Fruit fly (Drosophila melanogaster) whole organism, pupa: ENCODE data around the gene CG3748.
A peak's percentile ranks its signal among the peaks of the same experiment; 100 is the strongest.

Experiments used
- CG13204 ChIP-seq: fragments of 200-800 bp; sonication (Bioruptor generic); optimal IDR thresholded peaks from 2 replicates; lab custom pipeline; 2018; ENCODE audit warnings: missing biosample characterization, mild to moderate bottlenecking, missing genetic modification characterization, moderate library complexity
- CG14655 ChIP-seq: fragments of 200-800 bp; sonication (Bioruptor generic); optimal IDR thresholded peaks from 3 replicates; lab custom pipeline; 2017; ENCODE audit warnings: mild to moderate bottlenecking, missing biosample characterization, missing genetic modification reagents, missing genetic modification characterization
- CG15710 ChIP-seq: fragments of 200-800 bp; sonication (Bioruptor generic); optimal IDR thresholded peaks from 2 replicates; lab custom pipeline; 2018; ENCODE audit warnings: missing biosample characterization, mild to moderate bottlenecking, missing genetic modification characterization, moderate library complexity
- CG32121 ChIP-seq: fragments of 200-800 bp; sonication (Bioruptor generic); IDR thresholded peaks from 2 replicates; pipeline ENCODE4 v1.3.6; 2022; ENCODE audit warnings: missing biosample characterization, missing genetic modification characterization
- CG34367 ChIP-seq: fragments of 200-800 bp; sonication (Bioruptor generic); optimal IDR thresholded peaks from 2 replicates; lab custom pipeline; 2018; ENCODE audit warnings: missing biosample characterization, mild to moderate bottlenecking, missing genetic modification characterization
- CG4496 ChIP-seq: fragments of 200-800 bp; sonication (Bioruptor generic); IDR thresholded peaks from 3 replicates; pipeline ENCODE4 v1.3.6; 2022; ENCODE audit warnings: missing biosample characterization, missing genetic modification characterization
- CG8301 ChIP-seq: fragments of 200-800 bp; sonication (Bioruptor generic); optimal IDR thresholded peaks from 2 replicates; lab custom pipeline; 2018; ENCODE audit warnings: missing biosample characterization, mild to moderate bottlenecking, missing genetic modification characterization
- D1 ChIP-seq: fragments of 200-800 bp; sonication (Bioruptor generic); optimal IDR thresholded peaks from 2 replicates; lab custom pipeline; 2018; ENCODE audit warnings: missing biosample characterization, mild to moderate bottlenecking, missing genetic modification characterization, moderate library complexity
- EcR ChIP-seq: fragments of 200-800 bp; sonication (Bioruptor generic); optimal IDR thresholded peaks from 3 replicates; lab custom pipeline; 2019; ENCODE audit warnings: missing biosample characterization, missing genetic modification characterization, mild to moderate bottlenecking, moderate library complexity, missing genetic modification reagents
- Pif1B ChIP-seq: fragments of 200-800 bp; sonication (Bioruptor generic); optimal IDR thresholded peaks from 3 replicates; lab custom pipeline; 2016; ENCODE audit warnings: missing biosample characterization, missing genetic modification characterization
- Snoo ChIP-seq: fragments of 200-800 bp; sonication (Bioruptor generic); optimal IDR thresholded peaks from 3 replicates; lab custom pipeline; 2017; ENCODE audit warnings: missing biosample characterization, mild to moderate bottlenecking, missing genetic modification characterization, inconsistent platforms
- fd96Ca ChIP-seq: fragments of 200-800 bp; sonication (Bioruptor generic); IDR thresholded peaks from 3 replicates; pipeline ENCODE4 v1.3.6; 2022; ENCODE audit warnings: missing biosample characterization, missing genetic modification characterization
- gl ChIP-seq: fragments of 200-800 bp; sonication (Bioruptor generic); optimal IDR thresholded peaks from 2 replicates; lab custom pipeline; 2018; ENCODE audit warnings: missing biosample characterization, mild to moderate bottlenecking, missing genetic modification characterization
- rn ChIP-seq: fragments of 200-800 bp; sonication (Bioruptor generic); IDR thresholded peaks from 2 replicates; pipeline ENCODE4 v1.3.6; 2022; ENCODE audit warnings: missing biosample characterization, missing genetic modification characterization

- TF ChIP-seq rn (GFP tag; lab: Robert Waterston, UW), result peak; percentile 37; the same call in 1 of the 2 replicates
- peak; percentile 78 for TF ChIP-seq fd96Ca (GFP tag; lab: Robert Waterston, UW)
- no peak for TF ChIP-seq gl
- no peak for TF ChIP-seq EcR (GFP tag; lab: Kevin White, UChicago)
- no peak for TF ChIP-seq Snoo (tag; lab: Kevin White, UChicago)
- TF ChIP-seq CG34367 (tag; lab: Kevin White, UChicago), result peak; percentile 55
- peak; percentile 76 for TF ChIP-seq CG15710 (tag; lab: Kevin White, UChicago)
- peak; percentile 44 for TF ChIP-seq D1 (tag; lab: Kevin White, UChicago)
- TF ChIP-seq CG14655, result peak; percentile 84
- no peak for TF ChIP-seq Pif1B (GFP tag; lab: Kevin White, UChicago)
- peak; percentile 67; the same call in 2 of the 3 replicates for TF ChIP-seq CG4496
- peak; percentile 60 for TF ChIP-seq CG8301 (tag; lab: Kevin White, UChicago)
- peak; percentile 1 for TF ChIP-seq CG13204
- TF ChIP-seq CG32121, result peak; percentile 75
These were observed 44.6 kb downstream of the CG3748 start, which contains the start of gene Aldh for dm6 chr2L:9387240-9387672.
